Fruit fly (Drosophila melanogaster): ENCODE results near the gene Aduk.

DNA sequence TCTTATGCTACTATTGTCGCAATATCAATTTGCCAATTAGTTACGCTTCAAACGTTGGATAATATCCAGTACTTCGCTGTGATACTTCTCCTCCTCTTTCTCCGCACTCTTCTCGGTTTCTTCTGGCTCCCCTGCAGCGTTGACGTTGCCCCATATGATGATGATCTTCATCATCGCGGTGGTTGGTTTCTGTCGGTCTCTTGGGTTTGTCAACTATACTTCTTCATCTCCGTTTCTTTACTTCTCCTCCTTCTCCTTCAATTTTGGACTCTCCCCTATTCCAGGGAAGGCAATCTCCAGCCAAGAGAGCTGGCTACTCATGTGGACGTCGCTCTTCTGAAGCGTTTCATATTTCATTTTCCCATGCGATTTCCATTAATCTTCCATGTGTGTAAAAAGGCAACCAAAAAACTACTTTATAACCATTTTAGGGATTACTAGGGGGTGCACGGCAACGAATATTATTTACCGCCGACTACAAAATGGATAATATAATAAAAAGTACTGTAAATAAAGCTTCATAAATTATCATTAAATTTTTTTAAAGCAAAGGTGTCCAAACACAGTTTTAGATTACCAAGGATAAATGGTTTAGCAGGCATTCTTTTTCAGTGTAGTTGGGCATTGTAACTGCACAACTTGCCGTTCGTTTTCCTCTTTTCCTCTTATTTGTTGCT, 13.3 kb upstream of the Aduk start:
- TF ChIP-seq unc-4 (GFP tag; IDR thresholded peaks at IDR 0.05; ENCODE audit: partially characterized antibody) (no peak), CG7357 (GFP tag; IDR thresholded peaks at IDR 0.05) (no peak), CG6854 (GFP tag; optimal IDR thresholded peaks at IDR 0.05) (no peak), CG8281 (tag; optimal IDR thresholded peaks at IDR 0.05) (no peak), CTCF (GFP tag; optimal IDR thresholded peaks at IDR 0.05) (no peak), danr (GFP tag; IDR thresholded peaks at IDR 0.05) (no peak), CG8944 (GFP tag; optimal IDR thresholded peaks at IDR 0.05) (no peak), Lpt (GFP tag; optimal IDR thresholded peaks at IDR 0.05) (no peak), CG9437 (GFP tag; optimal IDR thresholded peaks at IDR 0.05) (no peak), CG4854 (GFP tag; optimal IDR thresholded peaks at IDR 0.05) (no peak), tgo (GFP tag; IDR thresholded peaks at IDR 0.05) (no peak), CG43689 (GFP tag; IDR thresholded peaks at IDR 0.05) (no peak)

All from whole organism, embryonic.